Fruit fly (Drosophila melanogaster): ENCODE results near the gene Ugt49B2.

DNA sequence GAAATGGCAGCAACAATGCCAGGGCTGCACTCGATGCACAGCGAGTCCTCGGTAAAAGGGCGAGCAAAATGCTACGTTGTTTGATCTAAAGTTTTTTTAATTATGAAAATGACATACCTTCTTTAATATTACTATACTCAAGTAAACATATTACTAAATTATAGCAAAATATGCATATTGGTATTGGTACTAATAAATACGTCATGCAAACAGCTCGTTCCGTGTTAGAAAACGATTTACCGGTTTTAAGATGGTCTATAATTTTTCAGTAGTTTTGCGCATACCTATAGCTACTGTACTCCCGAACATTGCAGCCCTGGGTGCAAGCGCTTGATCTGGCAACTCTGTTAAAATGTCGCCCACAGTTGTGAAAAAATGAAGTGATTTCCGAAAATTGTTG is 34.3 kb downstream of the Ugt49B2 start:
- TF ChIP-seq CG8478 (optimal IDR thresholded peaks at IDR 0.05) (no peak), CTCF (optimal IDR thresholded peaks at IDR 0.05) (no peak)
